Worm (Caenorhabditis elegans) whole organism, L1 larva: Measurements from ENCODE around the gene sdz-21.

ENCODE experiments used
- ceh-8 ChIP-seq: fragments of 200-800 bp; sonication (Bioruptor generic); optimal IDR thresholded peaks from 2 replicates; lab custom pipeline; 2018; ENCODE audit warnings: mild to moderate bottlenecking, missing genetic modification characterization, moderate library complexity, missing compliant biosample characterization
- efl-1 ChIP-seq, 4 experiments: fragments of 150-350 bp; optimal IDR thresholded peaks in 3 of 4; peaks in 1 of 4; 1 replicate in 1 of 4; 2 replicates in 3 of 4; lab custom pipeline; 2014; ENCODE audit warnings: missing biosample characterization in 2 of 4, missing genetic modification characterization in 2 of 4, missing genetic modification reagents in 2 of 4
- fkh-10 ChIP-seq: sonication (generic microtip); optimal IDR thresholded peaks from 2 replicates; lab custom pipeline; 2017; ENCODE audit warnings: missing biosample characterization, missing genetic modification reagents, missing genetic modification characterization
- hlh-17 ChIP-seq: fragments of 200-800 bp; sonication (Bioruptor generic); optimal IDR thresholded peaks from 2 replicates; lab custom pipeline; 2018; ENCODE audit warnings: missing genetic modification characterization, mild to moderate bottlenecking, missing compliant biosample characterization, moderate library complexity, borderline replicate concordance
- lin-14 ChIP-seq: fragments of 200-800 bp; sonication (Bioruptor generic); optimal IDR thresholded peaks from 2 replicates; lab custom pipeline; 2018; ENCODE audit warnings: mild to moderate bottlenecking, missing genetic modification characterization, moderate library complexity, missing compliant biosample characterization
- mdl-1 ChIP-seq, 2 experiments: fragments of 150-350 bp; optimal IDR thresholded peaks; 2 replicates each; lab custom pipeline; 2014 to 2017; ENCODE audit warnings: missing biosample characterization in 2 of 2, missing genetic modification characterization in 2 of 2, inconsistent platforms in 1 of 2
- mep-1 ChIP-seq: fragments of 150-350 bp; optimal IDR thresholded peaks from 2 replicates; lab custom pipeline; 2014; ENCODE audit warnings: missing biosample characterization, missing genetic modification characterization
- nhr-20 ChIP-seq: sonication (generic microtip); optimal IDR thresholded peaks from 2 replicates; lab custom pipeline; 2016; ENCODE audit warnings: mild to moderate bottlenecking, missing genetic modification characterization, missing compliant biosample characterization
- pag-3 ChIP-seq: sonication (generic microtip); optimal IDR thresholded peaks from 2 replicates; lab custom pipeline; 2017; ENCODE audit warnings: missing genetic modification characterization, mild to moderate bottlenecking, missing compliant biosample characterization, antibody characterized with exemption, borderline replicate concordance; ENCODE audit not compliant: insufficient read depth
- pqm-1 ChIP-seq: sonication (generic microtip); optimal IDR thresholded peaks from 3 replicates; lab custom pipeline; 2017; ENCODE audit warnings: missing biosample characterization, missing genetic modification characterization
- snpc-4 ChIP-seq: fragments of 150-350 bp; optimal IDR thresholded peaks from 2 replicates; lab custom pipeline; 2014; ENCODE audit warnings: missing biosample characterization, missing genetic modification characterization
- sptf-1 ChIP-seq: fragments of 150-350 bp; optimal IDR thresholded peaks from 2 replicates; lab custom pipeline; 2014; ENCODE audit warnings: missing biosample characterization, missing genetic modification characterization
- unc-30 ChIP-seq: sonication (generic microtip); optimal IDR thresholded peaks from 2 replicates; lab custom pipeline; 2017; ENCODE audit warnings: missing biosample characterization, missing genetic modification characterization

- TF ChIP-seq pqm-1 (tag; lab: Kevin White, UChicago), result no peak
- no peak for TF ChIP-seq nhr-20 (tag; lab: Kevin White, UChicago)
- TF ChIP-seq pag-3, result no peak
- TF ChIP-seq efl-1 (optimal IDR thresholded peaks at IDR 0.05; lab: Kevin White, UChicago), result no peak
- no peak for TF ChIP-seq efl-1 (GFP tag; optimal IDR thresholded peaks at IDR 0.05 in 1 of 2; lab: Kevin White, UChicago)
- TF ChIP-seq fkh-10 (GFP tag; lab: Kevin White, UChicago), result no peak
- TF ChIP-seq lin-14 (GFP tag; lab: Kevin White, UChicago), result no peak
- TF ChIP-seq snpc-4, result no peak
- TF ChIP-seq unc-30 (tag; lab: Kevin White, UChicago), result no peak
- TF ChIP-seq mdl-1 (tag; optimal IDR thresholded peaks at IDR 0.05; lab: Kevin White, UChicago), result no peak
- no peak for TF ChIP-seq sptf-1 (tag; lab: Kevin White, UChicago)
- no peak for TF ChIP-seq hlh-17 (GFP tag; lab: Kevin White, UChicago)
- no peak for TF ChIP-seq ceh-8 (GFP tag; lab: Kevin White, UChicago)
- no peak for TF ChIP-seq mep-1 (tag; lab: Kevin White, UChicago)
Measured at ce11 chrIII:5674196-5674595, 17.4 kb upstream of the sdz-21 start.
